Worm (Caenorhabditis elegans) whole organism, L3 larva: Measurements from ENCODE around the gene unc-79.
A peak's percentile ranks its signal among the peaks of the same experiment; 100 is the strongest.

ENCODE experiments used
- R02D3.7 ChIP-seq: fragments of 150-350 bp; optimal IDR thresholded peaks from 2 replicates; lab custom pipeline; 2014; ENCODE audit warnings: missing biosample characterization, missing genetic modification characterization
- ZK546.5 ChIP-seq: sonication (generic microtip); optimal IDR thresholded peaks from 2 replicates; lab custom pipeline; 2017; ENCODE audit warnings: missing biosample characterization, missing genetic modification characterization
- aly-2 ChIP-seq: fragments of 150-350 bp; optimal IDR thresholded peaks from 2 replicates; lab custom pipeline; 2014; ENCODE audit warnings: missing biosample characterization, missing genetic modification characterization
- ama-1 ChIP-seq: fragments of 150-350 bp; optimal IDR thresholded peaks from 2 replicates; lab custom pipeline; 2018
- ceh-28 ChIP-seq: fragments of 150-350 bp; optimal IDR thresholded peaks from 2 replicates; lab custom pipeline; 2014; ENCODE audit warnings: missing biosample characterization, missing genetic modification reagents, missing genetic modification characterization
- ceh-82 ChIP-seq: fragments of 150-350 bp; optimal IDR thresholded peaks from 2 replicates; lab custom pipeline; 2014; ENCODE audit warnings: missing biosample characterization, missing genetic modification characterization
- ceh-9 ChIP-seq: sonication (generic microtip); optimal IDR thresholded peaks from 2 replicates; lab custom pipeline; 2018; ENCODE audit warnings: missing biosample characterization, missing genetic modification characterization
- daf-12 ChIP-seq: fragments of 150-350 bp; optimal IDR thresholded peaks from 2 replicates; lab custom pipeline; 2014; ENCODE audit warnings: missing biosample characterization, missing genetic modification reagents, missing genetic modification characterization
- egl-5 ChIP-seq: fragments of 150-350 bp; optimal IDR thresholded peaks from 2 replicates; lab custom pipeline; 2017; ENCODE audit warnings: missing biosample characterization, missing genetic modification reagents, missing genetic modification characterization, inconsistent platforms
- elt-1 ChIP-seq: fragments of 150-350 bp; optimal IDR thresholded peaks from 2 replicates; lab custom pipeline; 2014; ENCODE audit warnings: missing biosample characterization, missing genetic modification characterization
- elt-2 ChIP-seq: sonication (generic microtip); optimal IDR thresholded peaks from 2 replicates; lab custom pipeline; 2016; ENCODE audit warnings: missing genetic modification reagents, mild to moderate bottlenecking, missing genetic modification characterization, missing compliant biosample characterization
- elt-3 ChIP-seq, 3 experiments: fragments of 150-350 bp in 1 of 3; sonication (generic microtip) in 2 of 3; optimal IDR thresholded peaks; 2 replicates in 2 of 3; 4 replicates in 1 of 3; lab custom pipeline; 2014 to 2017; ENCODE audit warnings: missing biosample characterization in 3 of 3, missing genetic modification characterization in 3 of 3
- eor-1 ChIP-seq, 2 experiments: fragments of 150-350 bp; optimal IDR thresholded peaks; 2 replicates each; lab custom pipeline; 2014 to 2018; ENCODE audit warnings: missing biosample characterization in 2 of 2, missing genetic modification characterization in 2 of 2
- fkh-10 ChIP-seq: sonication (generic microtip); optimal IDR thresholded peaks from 2 replicates; lab custom pipeline; 2017; ENCODE audit warnings: missing biosample characterization, missing genetic modification reagents, missing genetic modification characterization
- fkh-2 ChIP-seq: fragments of 150-350 bp; optimal IDR thresholded peaks from 2 replicates; lab custom pipeline; 2014; ENCODE audit warnings: missing biosample characterization, missing genetic modification reagents, missing genetic modification characterization
- fos-1 ChIP-seq: fragments of 150-350 bp; optimal IDR thresholded peaks from 2 replicates; lab custom pipeline; 2014; ENCODE audit warnings: missing biosample characterization, missing genetic modification characterization
- hmg-11 ChIP-seq: sonication (generic microtip); optimal IDR thresholded peaks from 2 replicates; lab custom pipeline; 2016; ENCODE audit warnings: missing genetic modification characterization, missing compliant biosample characterization
- jun-1 ChIP-seq: fragments of 150-350 bp; optimal IDR thresholded peaks from 2 replicates; lab custom pipeline; 2014; ENCODE audit warnings: missing biosample characterization, missing genetic modification reagents, missing genetic modification characterization
- lin-39 ChIP-seq: fragments of 150-350 bp; optimal IDR thresholded peaks from 2 replicates; lab custom pipeline; 2018; ENCODE audit warnings: missing biosample characterization, missing genetic modification reagents, missing genetic modification characterization
- lsy-12 ChIP-seq: sonication (generic microtip); optimal IDR thresholded peaks from 2 replicates; lab custom pipeline; 2016; ENCODE audit warnings: mild to moderate bottlenecking, missing genetic modification characterization, missing compliant biosample characterization
- mdl-1 ChIP-seq: fragments of 150-350 bp; optimal IDR thresholded peaks from 2 replicates; lab custom pipeline; 2014; ENCODE audit warnings: missing biosample characterization, missing genetic modification characterization
- mml-1 ChIP-seq: fragments of 150-350 bp; sonication (generic microtip); optimal IDR thresholded peaks from 3 replicates; lab custom pipeline; 2014; ENCODE audit warnings: missing biosample characterization, missing genetic modification characterization
- nfya-1 ChIP-seq: sonication (generic microtip); optimal IDR thresholded peaks from 2 replicates; lab custom pipeline; 2017; ENCODE audit warnings: missing genetic modification characterization, mild to moderate bottlenecking, missing compliant biosample characterization, antibody characterized with exemption, moderate library complexity; ENCODE audit not compliant: insufficient read depth
- nhr-12 ChIP-seq: fragments of 150-350 bp; optimal IDR thresholded peaks from 2 replicates; lab custom pipeline; 2014; ENCODE audit warnings: missing biosample characterization, missing genetic modification characterization
- nhr-23 ChIP-seq: fragments of 150-350 bp; optimal IDR thresholded peaks from 2 replicates; lab custom pipeline; 2014; ENCODE audit warnings: missing biosample characterization, missing genetic modification reagents, missing genetic modification characterization
- nhr-25 ChIP-seq: sonication (generic microtip); optimal IDR thresholded peaks from 2 replicates; lab custom pipeline; 2017; ENCODE audit warnings: missing biosample characterization, missing genetic modification characterization
- nhr-28 ChIP-seq: fragments of 150-350 bp; optimal IDR thresholded peaks from 2 replicates; lab custom pipeline; 2014; ENCODE audit warnings: missing biosample characterization, missing genetic modification characterization
- nhr-43 ChIP-seq: sonication (generic microtip); optimal IDR thresholded peaks from 2 replicates; lab custom pipeline; 2016; ENCODE audit warnings: mild to moderate bottlenecking, missing genetic modification characterization, missing compliant biosample characterization; ENCODE audit not compliant: poor library complexity, severe bottlenecking
- nhr-67 ChIP-seq: fragments of 150-350 bp; optimal IDR thresholded peaks from 2 replicates; lab custom pipeline; 2014; ENCODE audit warnings: missing biosample characterization, missing genetic modification characterization
- nhr-76 ChIP-seq: fragments of 150-350 bp; sonication (generic microtip); optimal IDR thresholded peaks from 5 replicates; lab custom pipeline; 2014; ENCODE audit warnings: missing biosample characterization, missing genetic modification characterization
- nhr-77 ChIP-seq: fragments of 150-350 bp; optimal IDR thresholded peaks from 2 replicates; lab custom pipeline; 2014; ENCODE audit warnings: missing biosample characterization, missing genetic modification characterization
- pha-4 ChIP-seq: fragments of 150-350 bp; optimal IDR thresholded peaks from 2 replicates; lab custom pipeline; 2014; ENCODE audit warnings: missing biosample characterization, missing genetic modification reagents, missing genetic modification characterization
- pqm-1 ChIP-seq: fragments of 150-350 bp; optimal IDR thresholded peaks from 2 replicates; lab custom pipeline; 2017; ENCODE audit warnings: missing biosample characterization, missing genetic modification characterization, inconsistent platforms
- sea-2 ChIP-seq: fragments of 150-350 bp; sonication (generic microtip); optimal IDR thresholded peaks from 4 replicates; lab custom pipeline; 2014; ENCODE audit warnings: missing biosample characterization, missing genetic modification reagents, missing genetic modification characterization
- skn-1 ChIP-seq: fragments of 150-350 bp; optimal IDR thresholded peaks from 2 replicates; lab custom pipeline; 2014; ENCODE audit warnings: missing biosample characterization, missing genetic modification characterization
- snpc-4 ChIP-seq: fragments of 150-350 bp; optimal IDR thresholded peaks from 2 replicates; lab custom pipeline; 2014; ENCODE audit warnings: missing biosample characterization, missing genetic modification characterization
- tbx-2 ChIP-seq: sonication (generic microtip); optimal IDR thresholded peaks from 2 replicates; lab custom pipeline; 2016; ENCODE audit warnings: mild to moderate bottlenecking, missing genetic modification characterization, missing compliant biosample characterization
- unc-39 ChIP-seq: sonication (generic microtip); optimal IDR thresholded peaks from 4 replicates; lab custom pipeline; 2017; ENCODE audit warnings: missing biosample characterization, missing genetic modification characterization
- unc-62 ChIP-seq: fragments of 150-350 bp; sonication (generic microtip); optimal IDR thresholded peaks from 4 replicates; lab custom pipeline; 2014; ENCODE audit warnings: missing biosample characterization, missing genetic modification reagents, missing genetic modification characterization
- zag-1 ChIP-seq: fragments of 150-350 bp; optimal IDR thresholded peaks from 2 replicates; lab custom pipeline; 2014; ENCODE audit warnings: missing biosample characterization, missing genetic modification characterization
- ztf-4 ChIP-seq: fragments of 150-350 bp; optimal IDR thresholded peaks from 2 replicates; lab custom pipeline; 2014; ENCODE audit warnings: missing biosample characterization, missing genetic modification characterization

unc-79 gene

DNA sequence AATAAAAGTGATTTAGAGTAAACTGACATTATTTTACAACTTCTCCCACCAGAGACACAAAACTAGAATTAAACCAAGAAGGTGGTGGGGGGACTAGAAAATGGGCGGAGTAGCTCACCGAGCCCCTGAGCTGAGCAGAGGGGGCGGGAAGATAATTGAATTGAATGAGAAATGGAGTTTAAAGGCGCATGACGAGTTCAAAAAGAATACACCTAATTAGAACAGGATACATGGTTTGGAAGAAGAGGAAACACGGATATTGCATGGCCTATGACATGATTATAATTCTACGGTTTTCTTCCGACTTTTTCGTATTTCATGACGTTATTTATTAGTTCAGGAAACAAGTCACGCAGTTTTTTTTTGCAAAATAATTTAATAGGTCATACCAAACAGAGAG, 38.4 kb upstream of the unc-79 start, which contains the start of gene T02C12.5:
Gene T02C12.5 (minus strand): TSS at position 101 of the 400 bp plus-strand sequence.
- TF ChIP-seq elt-1, result no peak
- TF ChIP-seq ztf-4, result no peak
- TF ChIP-seq fkh-2 (tag; lab: Kevin White, UChicago), result no peak
- no peak for TF ChIP-seq nhr-28 (tag; lab: Kevin White, UChicago)
- no peak for TF ChIP-seq nhr-12
- TF ChIP-seq snpc-4 (tag; lab: Kevin White, UChicago), result no peak
- no peak for TF ChIP-seq eor-1 (tag; optimal IDR thresholded peaks at IDR 0.05; lab: Kevin White, UChicago)
- no peak for TF ChIP-seq nhr-23 (tag; lab: Kevin White, UChicago)
- no peak for TF ChIP-seq zag-1 (tag; lab: Kevin White, UChicago)
- no peak for TF ChIP-seq pqm-1 (tag; lab: Kevin White, UChicago)
- no peak for TF ChIP-seq nhr-76 (tag; lab: Kevin White, UChicago)
- TF ChIP-seq tbx-2 (tag; lab: Kevin White, UChicago), result no peak
- no peak for TF ChIP-seq unc-62 (GFP tag; lab: Kevin White, UChicago)
- no peak for TF ChIP-seq sea-2 (GFP tag; lab: Kevin White, UChicago)
- no peak for TF ChIP-seq unc-39
- TF ChIP-seq nhr-67 (tag; lab: Kevin White, UChicago), result no peak
- no peak for TF ChIP-seq R02D3.7 (tag; lab: Kevin White, UChicago)
- no peak for TF ChIP-seq mdl-1

DNA sequence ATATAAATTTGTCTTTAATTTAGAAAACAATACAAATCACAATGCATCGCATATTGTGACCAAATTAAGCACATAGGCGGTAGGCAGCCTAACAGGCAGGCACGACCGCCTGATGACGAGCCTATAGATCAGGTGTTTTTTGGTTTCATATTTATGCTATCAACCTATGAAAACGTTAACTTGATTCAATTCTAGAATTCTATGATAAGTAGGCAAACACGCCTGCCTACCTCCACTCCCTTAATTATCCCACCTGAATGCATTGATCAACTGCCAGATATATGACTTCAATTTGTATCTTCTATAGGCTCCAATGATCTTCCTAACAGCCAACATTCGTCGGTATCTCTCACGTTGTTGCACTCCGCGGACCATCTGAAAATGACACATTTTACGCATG, 35.6 kb upstream of the unc-79 start:
- no peak for TF ChIP-seq hmg-11 (tag; lab: Kevin White, UChicago)
- no peak for TF ChIP-seq skn-1 (tag; lab: Kevin White, UChicago)
- no peak for TF ChIP-seq tbx-2 (tag; lab: Kevin White, UChicago)
- TF ChIP-seq fkh-10 (GFP tag; lab: Kevin White, UChicago), result no peak
- TF ChIP-seq elt-2 (tag; lab: Kevin White, UChicago), result no peak
- no peak for TF ChIP-seq ZK546.5
- TF ChIP-seq fkh-2 (tag; lab: Kevin White, UChicago), result no peak
- no peak for TF ChIP-seq nhr-12
- no peak for TF ChIP-seq ztf-4
- no peak for TF ChIP-seq pqm-1 (tag; lab: Kevin White, UChicago)
- no peak for TF ChIP-seq nfya-1 (tag; lab: Kevin White, UChicago)
- TF ChIP-seq elt-3 (tag; optimal IDR thresholded peaks at IDR 0.05; lab: Kevin White, UChicago), result no peak

DNA sequence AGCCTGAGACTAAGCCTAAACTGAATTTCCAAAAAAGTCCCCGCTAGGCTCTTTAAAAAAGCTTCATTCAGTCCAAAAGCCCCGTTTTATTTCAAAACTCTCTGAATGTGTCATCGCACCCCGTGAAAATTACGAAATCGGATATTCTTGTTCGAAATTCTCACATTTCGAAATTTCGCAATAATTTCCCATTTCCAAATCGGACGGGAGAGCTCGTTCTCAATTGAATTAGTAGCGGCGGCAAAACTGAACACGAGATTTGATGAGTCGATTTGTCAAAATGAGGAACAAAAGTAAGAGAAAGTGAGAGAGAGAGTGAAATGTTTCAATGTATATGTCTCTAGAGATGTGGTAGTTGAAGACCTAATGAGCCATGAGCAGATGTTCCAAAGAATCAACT, 31.4 kb upstream of the unc-79 start:
- peak; percentile 39 for TF ChIP-seq lin-39 (tag; lab: Kevin White, UChicago)
- TF ChIP-seq nhr-67 (tag; lab: Kevin White, UChicago), result no peak
- TF ChIP-seq, all 47 proteins: peak for 1

DNA sequence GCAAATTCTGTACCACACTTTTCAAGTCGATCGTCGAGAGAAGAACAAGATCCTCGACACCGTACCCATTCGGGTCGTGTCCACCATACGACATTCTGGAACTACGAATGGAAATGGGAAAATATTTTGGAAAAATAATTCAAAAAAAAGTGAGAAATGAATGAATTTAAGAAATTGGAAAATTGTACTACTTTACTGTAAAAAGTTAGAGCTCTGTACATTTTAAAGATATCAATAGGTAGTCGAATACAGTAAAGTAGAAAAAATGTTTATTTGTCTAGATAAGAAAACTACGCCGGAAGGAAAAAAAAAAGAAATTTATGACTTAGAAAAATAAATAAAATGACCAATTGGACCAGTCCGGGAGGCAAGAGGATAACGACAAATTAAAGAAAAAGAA, 29.7 kb upstream of the unc-79 start, which contains the start of gene hum-5:
Gene hum-5 (minus strand): TSS at position 101 of the 400 bp plus-strand sequence.
- TF ChIP-seq elt-3 (tag; optimal IDR thresholded peaks at IDR 0.05; lab: Kevin White, UChicago), result no peak
- TF ChIP-seq nhr-76 (tag; lab: Kevin White, UChicago), result no peak
- no peak for TF ChIP-seq ceh-82
- no peak for TF ChIP-seq elt-2 (tag; lab: Kevin White, UChicago)
- TF ChIP-seq elt-1, result no peak
- TF ChIP-seq mml-1 (tag; lab: Kevin White, UChicago), result no peak
- no peak for TF ChIP-seq ZK546.5
- no peak for TF ChIP-seq unc-39
- no peak for TF ChIP-seq nhr-25
- TF ChIP-seq nhr-23 (tag; lab: Kevin White, UChicago), result no peak
- no peak for TF ChIP-seq nhr-77 (tag; lab: Kevin White, UChicago)
- TF ChIP-seq fkh-10 (GFP tag; lab: Kevin White, UChicago), result no peak

DNA sequence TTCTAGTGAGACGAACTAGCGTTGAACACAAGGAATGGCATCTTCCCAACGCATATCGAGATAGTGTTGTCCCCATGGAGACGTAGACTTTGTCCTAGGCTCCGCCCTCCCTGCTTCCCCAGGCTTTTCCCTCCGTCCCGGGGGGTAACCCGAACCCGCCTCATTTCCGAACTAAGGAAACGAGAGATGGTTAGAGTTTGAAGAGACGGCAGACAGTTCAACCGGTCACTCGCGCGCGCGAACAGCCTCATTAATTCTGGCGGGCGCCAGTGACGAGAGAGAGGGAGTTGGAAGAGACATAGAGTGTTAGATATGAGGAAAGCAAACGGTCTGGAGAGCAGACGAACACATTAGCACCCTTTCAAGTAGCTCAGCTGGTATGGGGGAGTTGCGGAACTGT, 29.1 kb upstream of the unc-79 start:
- TF ChIP-seq fkh-10 (GFP tag; lab: Kevin White, UChicago) (no peak), R02D3.7 (tag; lab: Kevin White, UChicago) (no peak), nhr-43 (tag; lab: Kevin White, UChicago) (no peak), ceh-28 (tag; lab: Kevin White, UChicago) (no peak), mml-1 (tag; lab: Kevin White, UChicago) (no peak), egl-5 (no peak), unc-39 (no peak), jun-1 (no peak), elt-2 (tag; lab: Kevin White, UChicago) (peak; percentile 11), fkh-2 (tag; lab: Kevin White, UChicago) (no peak), aly-2 (no peak), elt-3 (tag; optimal IDR thresholded peaks at IDR 0.05; lab: Kevin White, UChicago) (no peak), ceh-82 (no peak), pha-4 (tag; lab: Kevin White, UChicago) (peak; percentile 18), lin-39 (tag; lab: Kevin White, UChicago) (peak; percentile 92), nhr-67 (tag; lab: Kevin White, UChicago) (no peak), ceh-9 (tag; lab: Kevin White, UChicago) (no peak), lsy-12 (no peak), nhr-23 (tag; lab: Kevin White, UChicago) (peak; percentile 33), ama-1 (lab: Kevin White, UChicago) (no peak), hmg-11 (tag; lab: Kevin White, UChicago) (no peak), daf-12 (no peak), eor-1 (tag; optimal IDR thresholded peaks at IDR 0.05; lab: Kevin White, UChicago) (no peak), fos-1 (no peak), nfya-1 (tag; lab: Kevin White, UChicago) (peak; percentile 53)
